Worm (Caenorhabditis elegans) whole organism, late embryonic: Measurements from ENCODE around the gene srp-6.

Source experiments
- Y22D7AL.16 ChIP-seq: sonication (generic microtip); optimal IDR thresholded peaks from 2 replicates; lab custom pipeline; 2016; ENCODE audit warnings: missing genetic modification characterization, missing compliant biosample characterization
- ceh-14 ChIP-seq: sonication (generic microtip); optimal IDR thresholded peaks from 2 replicates; lab custom pipeline; 2016; ENCODE audit warnings: missing genotype, missing genetic modification characterization, missing compliant biosample characterization
- ceh-9 ChIP-seq: sonication (generic microtip); optimal IDR thresholded peaks from 2 replicates; lab custom pipeline; 2016; ENCODE audit warnings: mild to moderate bottlenecking, missing genetic modification characterization, inconsistent platforms, missing compliant biosample characterization
- odd-2 ChIP-seq: sonication (generic microtip); optimal IDR thresholded peaks from 2 replicates; lab custom pipeline; 2017; ENCODE audit warnings: antibody characterized with exemption, mild to moderate bottlenecking, missing genetic modification characterization, missing compliant biosample characterization
- sox-2 ChIP-seq: fragments of 200-800 bp; sonication (Bioruptor generic); IDR thresholded peaks from 2 replicates; pipeline ENCODE4 v1.3.6; 2022; ENCODE audit warnings: missing genetic modification reagents, missing genetic modification characterization, missing compliant biosample characterization
- tbx-2 ChIP-seq: sonication (generic microtip); optimal IDR thresholded peaks from 2 replicates; lab custom pipeline; 2016; ENCODE audit warnings: missing genetic modification characterization, missing compliant biosample characterization
- zip-5 ChIP-seq: sonication (generic microtip); optimal IDR thresholded peaks from 2 replicates; lab custom pipeline; 2016; ENCODE audit warnings: missing genetic modification characterization, missing compliant biosample characterization

DNA sequence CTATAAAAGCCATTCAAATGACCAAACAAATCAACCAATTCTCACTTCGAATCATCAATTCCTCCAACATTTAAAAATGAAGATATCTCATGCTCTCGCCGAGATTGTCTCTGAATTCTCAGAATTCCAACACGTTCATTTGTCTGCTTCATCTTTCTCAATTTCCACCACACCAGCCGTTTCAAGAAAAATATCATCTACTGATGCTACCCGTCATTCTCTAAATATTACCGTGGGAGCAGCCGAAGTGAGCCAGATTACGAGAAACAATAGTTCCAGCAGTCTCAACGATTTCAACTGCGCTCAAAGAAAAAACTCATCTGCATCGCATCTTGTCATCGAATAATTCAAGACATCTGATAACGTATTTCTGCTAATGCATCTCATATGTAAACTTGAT lies 29.0 kb upstream of the srp-6 start, which contains the start of gene F18E3.12:
- TF ChIP-seq ceh-14 (tag; lab: Kevin White, UChicago) (no peak), Y22D7AL.16 (tag; lab: Kevin White, UChicago) (no peak), tbx-2 (tag; lab: Kevin White, UChicago) (no peak), ceh-9 (tag; lab: Kevin White, UChicago) (no peak), zip-5 (no peak), odd-2 (tag; lab: Kevin White, UChicago) (no peak), sox-2 (GFP tag; lab: Robert Waterston, UW) (no peak)
